Worm (Caenorhabditis elegans) whole organism, L3 larva: ENCODE measurements around the gene set-31.

Experiments used
- ceh-16 ChIP-seq: sonication (generic microtip); optimal IDR thresholded peaks from 2 replicates; lab custom pipeline; 2017; ENCODE audit warnings: missing biosample characterization, missing genetic modification characterization
- elt-1 ChIP-seq: fragments of 150-350 bp; optimal IDR thresholded peaks from 2 replicates; lab custom pipeline; 2014; ENCODE audit warnings: missing biosample characterization, missing genetic modification characterization
- elt-2 ChIP-seq: sonication (generic microtip); optimal IDR thresholded peaks from 2 replicates; lab custom pipeline; 2016; ENCODE audit warnings: missing genetic modification reagents, mild to moderate bottlenecking, missing genetic modification characterization, missing compliant biosample characterization
- sea-2 ChIP-seq: fragments of 150-350 bp; sonication (generic microtip); optimal IDR thresholded peaks from 4 replicates; lab custom pipeline; 2014; ENCODE audit warnings: missing biosample characterization, missing genetic modification reagents, missing genetic modification characterization

- no peak for TF ChIP-seq elt-1 (tag; lab: Kevin White, UChicago)
- no peak for TF ChIP-seq sea-2 (GFP tag; lab: Kevin White, UChicago)
- TF ChIP-seq elt-2 (tag; lab: Kevin White, UChicago): peak; percentile 77
- no peak for TF ChIP-seq ceh-16 (tag; lab: Kevin White, UChicago)
Measured at ce11 chrV:14414964-14415564, 2.6 kb upstream of the set-31 start, which contains the start of the genes nxf-1 and C15H11.11.
